Worm (Caenorhabditis elegans) whole organism, L4 larva: ENCODE measurements around the gene bath-45.
A peak's percentile ranks its signal among the peaks of the same experiment; 100 is the strongest.

ENCODE experiments used
- F49E8.2 ChIP-seq: sonication (generic microtip); optimal IDR thresholded peaks from 2 replicates; lab custom pipeline; 2016; ENCODE audit warnings: missing compliant biosample characterization, mild to moderate bottlenecking, missing genetic modification characterization, borderline replicate concordance
- R02D3.7 ChIP-seq: fragments of 150-350 bp; sonication (generic microtip); optimal IDR thresholded peaks from 3 replicates; lab custom pipeline; 2014; ENCODE audit warnings: missing biosample characterization, missing genetic modification characterization
- T26A8.4 ChIP-seq: fragments of 200-800 bp; sonication (Bioruptor generic); IDR thresholded peaks from 2 replicates; pipeline ENCODE4 v1.3.6; 2022; ENCODE audit warnings: missing genetic modification characterization, missing compliant biosample characterization
- Y105C5A.15 ChIP-seq: fragments of 200-800 bp; sonication (Bioruptor generic); IDR thresholded peaks from 2 replicates; pipeline ENCODE4 v1.3.6; 2022; ENCODE audit warnings: missing genetic modification characterization, missing compliant biosample characterization
- Y5F2A.4 ChIP-seq: fragments of 200-800 bp; sonication (Bioruptor generic); optimal IDR thresholded peaks from 2 replicates; lab custom pipeline; 2018; ENCODE audit warnings: mild to moderate bottlenecking, missing genetic modification characterization, missing compliant biosample characterization
- ZK546.5 ChIP-seq, 2 experiments: sonication (generic microtip); optimal IDR thresholded peaks; 2 replicates each; lab custom pipeline; 2017; ENCODE audit warnings: missing biosample characterization in 2 of 2, missing genetic modification characterization in 2 of 2
- aha-1 ChIP-seq: fragments of 150-350 bp; peaks from one replicate; lab custom pipeline; 2014; ENCODE audit warnings: missing biosample characterization, missing genetic modification characterization
- aly-2 ChIP-seq: sonication (generic microtip); optimal IDR thresholded peaks from 2 replicates; lab custom pipeline; 2018; ENCODE audit warnings: missing biosample characterization, missing genetic modification characterization
- ceh-62 ChIP-seq: sonication (generic microtip); optimal IDR thresholded peaks from 2 replicates; lab custom pipeline; 2017; ENCODE audit warnings: missing biosample characterization, missing genetic modification characterization
- ceh-82 ChIP-seq: sonication (generic microtip); optimal IDR thresholded peaks from 2 replicates; lab custom pipeline; 2017; ENCODE audit warnings: missing biosample characterization, missing genetic modification characterization
- ces-1 ChIP-seq: fragments of 150-350 bp; sonication (generic microtip); optimal IDR thresholded peaks from 4 replicates; lab custom pipeline; 2014; ENCODE audit warnings: missing biosample characterization, missing genetic modification reagents, missing genetic modification characterization
- cey-2 ChIP-seq: sonication (generic microtip); optimal IDR thresholded peaks from 3 replicates; lab custom pipeline; 2017; ENCODE audit warnings: missing genetic modification characterization, mild to moderate bottlenecking, missing compliant biosample characterization, antibody characterized with exemption, borderline replicate concordance; ENCODE audit not compliant: insufficient read depth
- daf-16 ChIP-seq, 3 experiments: sonication (generic microtip); optimal IDR thresholded peaks; 2 replicates each; lab custom pipeline; 2016 to 2017; ENCODE audit warnings: missing genetic modification characterization in 3 of 3, missing genetic modification reagents in 3 of 3, mild to moderate bottlenecking in 2 of 3, missing compliant biosample characterization in 2 of 3, missing biosample characterization in 1 of 3, moderate library complexity in 1 of 3
- daf-8 ChIP-seq: fragments of 200-800 bp; sonication (Bioruptor generic); IDR thresholded peaks from 2 replicates; pipeline ENCODE4 v1.3.6; 2022; ENCODE audit warnings: missing genetic modification characterization, missing compliant biosample characterization
- dmd-6 ChIP-seq: fragments of 200-800 bp; sonication (Bioruptor generic); IDR thresholded peaks from 2 replicates; pipeline ENCODE4 v1.3.6; 2022; ENCODE audit warnings: missing genetic modification reagents, missing genetic modification characterization, missing compliant biosample characterization
- duxl-1 ChIP-seq: sonication (generic microtip); optimal IDR thresholded peaks from 2 replicates; lab custom pipeline; 2016; ENCODE audit warnings: mild to moderate bottlenecking, missing genetic modification characterization, moderate library complexity, missing compliant biosample characterization; ENCODE audit not compliant: poor library complexity
- dve-1 ChIP-seq: sonication (generic microtip); optimal IDR thresholded peaks from 2 replicates; lab custom pipeline; 2017; ENCODE audit warnings: antibody characterized with exemption, mild to moderate bottlenecking, missing genetic modification characterization, missing compliant biosample characterization; ENCODE audit not compliant: insufficient read depth
- gei-8 ChIP-seq: fragments of 200-800 bp; sonication (Bioruptor generic); optimal IDR thresholded peaks from 2 replicates; lab custom pipeline; 2018; ENCODE audit warnings: mild to moderate bottlenecking, missing genetic modification characterization, missing compliant biosample characterization
- hlh-11 ChIP-seq: fragments of 200-800 bp; sonication (Bioruptor generic); optimal IDR thresholded peaks from 2 replicates; lab custom pipeline; 2018; ENCODE audit warnings: mild to moderate bottlenecking, missing genetic modification characterization, missing compliant biosample characterization
- lin-1 ChIP-seq: fragments of 200-800 bp; sonication (Bioruptor generic); IDR thresholded peaks from 2 replicates; pipeline ENCODE4 v1.3.6; 2022; ENCODE audit warnings: missing genetic modification reagents, missing genetic modification characterization, missing compliant biosample characterization
- lir-3 ChIP-seq: sonication (generic microtip); optimal IDR thresholded peaks from 2 replicates; lab custom pipeline; 2016; ENCODE audit warnings: mild to moderate bottlenecking, missing genetic modification characterization, missing compliant biosample characterization
- madf-9 ChIP-seq: fragments of 200-800 bp; sonication (Bioruptor generic); conservative IDR thresholded peaks from 2 replicates; pipeline ENCODE4 v1.3.6; 2022; ENCODE audit warnings: missing genetic modification reagents, missing genetic modification characterization, missing compliant biosample characterization
- mdl-1 ChIP-seq, 2 experiments: fragments of 150-350 bp in 1 of 2; sonication (generic microtip) in 1 of 2; optimal IDR thresholded peaks; 2 replicates each; lab custom pipeline; 2014 to 2017; ENCODE audit warnings: missing biosample characterization in 2 of 2, missing genetic modification characterization in 2 of 2
- mes-2 ChIP-seq: sonication (generic microtip); optimal IDR thresholded peaks from 2 replicates; lab custom pipeline; 2016; ENCODE audit warnings: missing genotype, mild to moderate bottlenecking, missing genetic modification characterization, missing compliant biosample characterization; ENCODE audit not compliant: poor library complexity, severe bottlenecking
- nhr-102 ChIP-seq: sonication (generic microtip); optimal IDR thresholded peaks from 2 replicates; lab custom pipeline; 2016; ENCODE audit warnings: mild to moderate bottlenecking, missing genetic modification characterization, moderate library complexity, missing compliant biosample characterization
- nhr-25 ChIP-seq: sonication (generic microtip); optimal IDR thresholded peaks from 2 replicates; lab custom pipeline; 2017; ENCODE audit warnings: missing genetic modification characterization, mild to moderate bottlenecking, missing compliant biosample characterization, antibody characterized with exemption, moderate library complexity, borderline replicate concordance; ENCODE audit not compliant: insufficient read depth
- nhr-48 ChIP-seq: sonication (generic microtip); optimal IDR thresholded peaks from 2 replicates; lab custom pipeline; 2016; ENCODE audit warnings: mild to moderate bottlenecking, missing genetic modification characterization, missing compliant biosample characterization
- nhr-77 ChIP-seq: fragments of 150-350 bp; optimal IDR thresholded peaks from 2 replicates; lab custom pipeline; 2014; ENCODE audit warnings: missing biosample characterization, missing genetic modification characterization
- php-3 ChIP-seq: fragments of 200-800 bp; sonication (Bioruptor generic); IDR thresholded peaks from 2 replicates; pipeline ENCODE4 v1.3.6; 2022; ENCODE audit warnings: missing genetic modification reagents, missing genetic modification characterization, missing compliant biosample characterization
- rbr-2 ChIP-seq: sonication (generic microtip); optimal IDR thresholded peaks from 2 replicates; lab custom pipeline; 2016; ENCODE audit warnings: missing genotype, missing genetic modification characterization, missing compliant biosample characterization
- sdz-12 ChIP-seq: fragments of 200-800 bp; sonication (Bioruptor generic); optimal IDR thresholded peaks from 2 replicates; lab custom pipeline; 2018; ENCODE audit warnings: mild to moderate bottlenecking, missing genetic modification characterization, missing compliant biosample characterization
- snpc-4 ChIP-seq: fragments of 150-350 bp; optimal IDR thresholded peaks from 2 replicates; lab custom pipeline; 2014; ENCODE audit warnings: missing biosample characterization, missing genetic modification characterization
- spr-1 ChIP-seq: sonication (generic microtip); optimal IDR thresholded peaks from 2 replicates; lab custom pipeline; 2016; ENCODE audit warnings: mild to moderate bottlenecking, missing genetic modification characterization, missing compliant biosample characterization
- spr-3 ChIP-seq: fragments of 200-800 bp; sonication (Bioruptor generic); optimal IDR thresholded peaks from 2 replicates; lab custom pipeline; 2018; ENCODE audit warnings: mild to moderate bottlenecking, missing genetic modification characterization, missing compliant biosample characterization
- tag-97 ChIP-seq: fragments of 200-800 bp; sonication (Bioruptor generic); IDR thresholded peaks from 2 replicates; pipeline ENCODE4 v1.3.6; 2022; ENCODE audit warnings: missing genetic modification characterization, missing compliant biosample characterization
- unc-62 ChIP-seq, 3 experiments: fragments of 150-350 bp in 1 of 3; sonication (generic microtip); optimal IDR thresholded peaks in 2 of 3; peaks in 1 of 3; 1 replicate in 1 of 3; 2 replicates in 2 of 3; lab custom pipeline; 2014 to 2017; ENCODE audit warnings: missing biosample characterization in 3 of 3, missing genetic modification characterization in 3 of 3, missing genetic modification reagents in 3 of 3, missing genotype in 1 of 3
- vab-7 ChIP-seq: fragments of 200-800 bp; sonication (Bioruptor generic); IDR thresholded peaks from 2 replicates; pipeline ENCODE4 v1.3.6; 2022; ENCODE audit warnings: missing genetic modification reagents, missing genetic modification characterization, missing compliant biosample characterization
- zag-1 ChIP-seq: fragments of 150-350 bp; optimal IDR thresholded peaks from 2 replicates; lab custom pipeline; 2014; ENCODE audit warnings: missing biosample characterization, missing genetic modification characterization
- zip-2 ChIP-seq: fragments of 150-350 bp; optimal IDR thresholded peaks from 2 replicates; lab custom pipeline; 2014; ENCODE audit warnings: missing biosample characterization, missing genetic modification characterization
- ztf-11 ChIP-seq: fragments of 150-350 bp; optimal IDR thresholded peaks from 2 replicates; lab custom pipeline; 2014; ENCODE audit warnings: missing biosample characterization, missing genetic modification characterization
- ztf-7 ChIP-seq: fragments of 150-350 bp; optimal IDR thresholded peaks from 2 replicates; lab custom pipeline; 2014; ENCODE audit warnings: missing biosample characterization, missing genetic modification characterization

bath-45 gene

DNA sequence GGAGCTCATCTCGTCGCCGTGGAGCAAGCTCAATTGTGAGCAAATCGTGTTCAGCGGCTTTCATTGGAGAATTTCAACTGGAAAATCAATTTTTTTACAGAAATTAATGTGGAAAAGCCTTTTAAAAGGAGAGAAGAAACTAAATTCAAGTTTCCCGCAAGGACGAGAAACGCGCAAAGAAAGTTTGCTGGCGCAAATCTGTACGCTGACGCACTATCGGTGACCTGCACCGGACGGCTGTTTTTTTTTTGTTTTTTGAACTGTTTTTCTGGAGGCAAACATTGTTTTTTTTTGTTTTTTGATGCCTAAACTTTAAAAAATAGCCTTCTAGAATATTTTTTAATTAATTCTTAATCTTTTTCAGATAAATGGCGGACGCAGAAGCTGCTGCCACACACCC is 34.2 kb downstream of the bath-45 start, which contains the start of the genes hpr-17 and F32A11.1 (continued):
- TF ChIP-seq Y105C5A.15 (GFP tag; lab: Robert Waterston, UW) (no peak), spr-1 (peak; percentile 24), ceh-62 (tag; lab: Kevin White, UChicago) (no peak), snpc-4 (tag; lab: Kevin White, UChicago) (peak; percentile 51), mdl-1 (tag; optimal IDR thresholded peaks at IDR 0.05; lab: Kevin White, UChicago) (peak in 1 of 2 experiments; percentile 51), ceh-82 (tag; lab: Kevin White, UChicago) (no peak), zip-2 (tag; lab: Kevin White, UChicago) (no peak), nhr-102 (tag; lab: Kevin White, UChicago) (peak; percentile 77), rbr-2 (peak; percentile 72)

DNA sequence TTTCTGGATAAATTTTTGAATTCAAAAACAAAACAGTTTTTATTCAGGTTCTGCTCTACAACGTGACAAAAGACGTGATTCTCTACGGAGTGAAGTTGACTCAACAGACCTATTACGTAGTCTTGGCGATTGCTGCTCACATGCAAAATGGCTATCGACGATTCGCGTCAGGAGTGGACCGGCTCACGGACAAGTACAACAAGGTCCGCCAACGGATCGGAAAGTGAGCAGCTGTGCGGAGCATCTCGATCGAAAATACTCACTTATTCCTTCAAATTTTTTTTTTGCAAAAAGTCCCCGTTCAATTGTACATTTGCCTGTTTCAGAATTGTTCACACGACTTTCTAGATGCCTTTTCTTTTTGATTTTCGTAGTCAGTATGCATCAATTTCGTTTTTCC is 37.0 kb downstream of the bath-45 start:
- TF ChIP-seq tag-97 (GFP tag; lab: Robert Waterston, UW) (no peak), Y5F2A.4 (GFP tag; lab: Kevin White, UChicago) (peak; percentile 1), spr-3 (GFP tag; lab: Kevin White, UChicago) (peak; percentile 16), lin-1 (GFP tag; lab: Robert Waterston, UW) (no peak), nhr-48 (tag; lab: Kevin White, UChicago) (no peak), sdz-12 (no peak), spr-1 (peak; percentile 4), zag-1 (tag; lab: Kevin White, UChicago) (no peak), F49E8.2 (no peak), ztf-11 (tag; lab: Kevin White, UChicago) (no peak), T26A8.4 (GFP tag; lab: Robert Waterston, UW) (peak; percentile 60; the same call in 1 of the 2 replicates), aha-1 (tag; lab: Kevin White, UChicago) (peak; percentile 43), mes-2 (tag; lab: Kevin White, UChicago) (no peak), nhr-77 (tag; lab: Kevin White, UChicago) (no peak)

- TF ChIP-seq aha-1 (tag; lab: Kevin White, UChicago): peak; percentile 92
- no peak for TF ChIP-seq nhr-102 (tag; lab: Kevin White, UChicago)
Observed at ce11 chrII:13163009-13163408, 40.2 kb downstream of the bath-45 start.

DNA sequence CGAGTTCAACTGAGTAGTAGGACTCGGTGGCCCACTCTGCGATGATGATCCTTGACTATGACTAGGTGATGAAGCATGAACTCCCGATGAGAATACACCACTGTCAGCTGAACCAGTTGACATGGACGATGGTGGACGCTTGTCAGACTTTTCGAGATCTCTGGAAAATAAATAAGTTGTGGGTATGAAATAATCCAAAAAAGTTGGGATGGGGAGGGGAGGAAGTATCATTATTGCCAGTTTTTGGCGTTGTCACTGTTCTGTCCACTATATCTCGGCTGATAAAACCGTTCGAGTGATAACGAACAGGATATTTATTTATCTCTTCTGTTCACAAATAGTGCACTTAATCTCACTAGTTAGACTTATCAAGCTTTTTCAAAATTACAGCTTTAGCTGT is 41.2 kb downstream of the bath-45 start:
- TF ChIP-seq nhr-102 (tag; lab: Kevin White, UChicago) (no peak), aha-1 (tag; lab: Kevin White, UChicago) (peak; percentile 94), madf-9 (no peak), nhr-25 (tag; lab: Kevin White, UChicago) (no peak)
- TF ChIP-seq, all 104 proteins: peak for 1

ce11 chrII:13165683-13166259 is 43.0 kb downstream of the bath-45 start, which contains the start of gene moe-3:
Gene moe-3, minus strand, starts transcription at chrII:13165733.
- no peak for TF ChIP-seq R02D3.7
- no peak for TF ChIP-seq daf-8 (GFP tag; lab: Robert Waterston, UW)
- 0 out of 2 replicates have a peak, but pooled peaks have one; percentile 25 for TF ChIP-seq php-3 (GFP tag; lab: Robert Waterston, UW)
- TF ChIP-seq nhr-102 (tag; lab: Kevin White, UChicago): peak; percentile 9
- TF ChIP-seq duxl-1: no peak
- peak; percentile 68 for TF ChIP-seq dve-1 (tag; lab: Kevin White, UChicago)
- no peak for TF ChIP-seq nhr-25 (tag; lab: Kevin White, UChicago)
- no peak for TF ChIP-seq vab-7
- no peak for TF ChIP-seq gei-8
- no peak for TF ChIP-seq lir-3 (tag; lab: Kevin White, UChicago)
- no peak for TF ChIP-seq ces-1 (GFP tag; lab: Kevin White, UChicago)
- peak; percentile 48 for TF ChIP-seq nhr-77 (tag; lab: Kevin White, UChicago)
- no peak for TF ChIP-seq ZK546.5 (tag; optimal IDR thresholded peaks at IDR 0.05; lab: Kevin White, UChicago)
- no peak for TF ChIP-seq aly-2 (tag; lab: Kevin White, UChicago)
- TF ChIP-seq unc-62 (GFP tag; optimal IDR thresholded peaks at IDR 0.05 in 1 of 2; lab: Kevin White, UChicago): peak in 1 of 2 experiments; percentile 40
- no peak for TF ChIP-seq unc-62 (tag; optimal IDR thresholded peaks at IDR 0.05; lab: Kevin White, UChicago)
- TF ChIP-seq nhr-48 (tag; lab: Kevin White, UChicago): peak; percentile 57
- TF ChIP-seq cey-2 (tag; lab: Kevin White, UChicago): no peak
- TF ChIP-seq dmd-6 (GFP tag; lab: Robert Waterston, UW): peak; percentile 82
- TF ChIP-seq hlh-11 (tag; lab: Kevin White, UChicago): peak; percentile 87
- no peak for TF ChIP-seq ztf-7
- no peak for TF ChIP-seq daf-16 (GFP tag; optimal IDR thresholded peaks at IDR 0.05; lab: Kevin White, UChicago)
- peak; percentile 63 for TF ChIP-seq daf-16 (tag; optimal IDR thresholded peaks at IDR 0.05; lab: Kevin White, UChicago)
